Fruit fly (Drosophila melanogaster): ENCODE measurements around the gene Nup154.
A peak's percentile ranks its signal among the peaks of the same experiment; 100 is the strongest.

Nup154 gene

DNA sequence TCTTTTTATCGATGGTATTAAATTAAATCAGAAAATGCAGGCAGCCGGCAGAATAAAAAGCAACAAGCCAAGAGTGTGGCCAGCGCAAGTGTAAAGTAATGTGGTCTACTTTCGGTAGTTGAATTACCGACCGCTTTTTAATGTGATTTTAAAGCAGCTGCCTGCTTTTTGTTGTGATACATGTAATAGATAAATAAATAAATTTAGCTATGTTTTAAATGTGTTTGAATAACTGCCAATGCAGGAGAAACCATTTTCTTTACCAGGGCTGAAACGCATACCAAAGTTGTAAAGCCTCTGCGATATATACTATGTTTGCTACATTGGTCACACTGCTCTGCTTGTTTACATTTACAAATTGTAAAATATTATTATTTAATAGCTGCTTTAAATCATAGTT, 34.5 kb upstream of the Nup154 start, which contains the start of the genes Tmem214 and YL-1 (continued):
- TF ChIP-seq CG33213 (GFP tag; optimal IDR thresholded peaks at IDR 0.05) (peak; percentile 10), Hmx (GFP tag; optimal IDR thresholded peaks at IDR 0.05) (no peak), Sin3A (optimal IDR thresholded peaks at IDR 0.05) (peak; percentile 69), NC2β (GFP tag; optimal IDR thresholded peaks at IDR 0.05) (peak; percentile 1), chn (GFP tag; optimal IDR thresholded peaks at IDR 0.05) (no peak), eyg (GFP tag; optimal IDR thresholded peaks at IDR 0.05) (no peak), CG1529 (GFP tag; optimal IDR thresholded peaks at IDR 0.05) (no peak), Eip74EF (GFP tag; optimal IDR thresholded peaks at IDR 0.05) (no peak), CG5180 (GFP tag; optimal IDR thresholded peaks at IDR 0.05) (no peak), CG12236 (GFP tag; optimal IDR thresholded peaks at IDR 0.05) (no peak), fu2 (GFP tag; optimal IDR thresholded peaks at IDR 0.05) (no peak), CG14860 (GFP tag; IDR thresholded peaks at IDR 0.05; ENCODE audit: partially characterized antibody) (0 out of 3 replicates have a peak, but pooled peaks have one; percentile 23), cg (GFP tag; optimal IDR thresholded peaks at IDR 0.05) (no peak), CG14014 (GFP tag; IDR thresholded peaks at IDR 0.05) (no peak), CG8359 (GFP tag; optimal IDR thresholded peaks at IDR 0.05; ENCODE audit: borderline replicate concordance) (no peak), CG2712 (tag; optimal IDR thresholded peaks at IDR 0.05) (peak; percentile 44), sc (optimal IDR thresholded peaks at IDR 0.05) (no peak), sc (GFP tag; optimal IDR thresholded peaks at IDR 0.05) (no peak), gem (tag; optimal IDR thresholded peaks at IDR 0.05) (peak; percentile 20), Atf3 (GFP tag; optimal IDR thresholded peaks at IDR 0.05) (no peak), Jarid2 (GFP tag; optimal IDR thresholded peaks at IDR 0.05) (no peak), sisA (GFP tag; IDR thresholded peaks at IDR 0.05) (no peak), unc-4 (GFP tag; IDR thresholded peaks at IDR 0.05; ENCODE audit: partially characterized antibody) (peak; percentile 66), MESR4 (GFP tag; optimal IDR thresholded peaks at IDR 0.05) (peak; percentile 22), kni (GFP tag; optimal IDR thresholded peaks at IDR 0.05) (peak; percentile 88), emc (GFP tag; optimal IDR thresholded peaks at IDR 0.05) (no peak), Taf1 (GFP tag; IDR thresholded peaks at IDR 0.05) (no peak), ind (GFP tag; optimal IDR thresholded peaks at IDR 0.05) (no peak), Adf1 (GFP tag; IDR thresholded peaks at IDR 0.05) (no peak), pnt (GFP tag; optimal IDR thresholded peaks at IDR 0.05) (no peak), sna (GFP tag; IDR thresholded peaks at IDR 0.05; ENCODE audit: partially characterized antibody) (peak; percentile 57; the same call in 1 of the 2 replicates), da (GFP tag; optimal IDR thresholded peaks at IDR 0.05) (no peak), az2 (GFP tag; optimal IDR thresholded peaks at IDR 0.05) (no peak), CG2120 (GFP tag; optimal IDR thresholded peaks at IDR 0.05) (peak; percentile 6), sens (GFP tag) (peak; percentile 79), p53 (GFP tag; optimal IDR thresholded peaks at IDR 0.05) (no peak), nerfin-2 (GFP tag; IDR thresholded peaks at IDR 0.05; ENCODE audit: partially characterized antibody) (no peak), CG11560 (tag; IDR thresholded peaks at IDR 0.05) (no peak), CG8924 (tag; optimal IDR thresholded peaks at IDR 0.05) (peak; percentile 39), pfk (GFP tag; optimal IDR thresholded peaks at IDR 0.05) (no peak), CG9215 (GFP tag; IDR thresholded peaks at IDR 0.05) (no peak), CG9797 (GFP tag; optimal IDR thresholded peaks at IDR 0.05) (peak; percentile 90), Hr39 (optimal IDR thresholded peaks at IDR 0.05) (no peak), CG1603 (tag; optimal IDR thresholded peaks at IDR 0.05) (peak; percentile 38), btn (GFP tag; optimal IDR thresholded peaks at IDR 0.05) (no peak), CG2116 (GFP tag; optimal IDR thresholded peaks at IDR 0.05) (peak; percentile 45), CG33557 (GFP tag; optimal IDR thresholded peaks at IDR 0.05) (no peak), CG17385 (GFP tag; optimal IDR thresholded peaks at IDR 0.05) (no peak), CG15601 (tag; optimal IDR thresholded peaks at IDR 0.05) (peak; percentile 2), CG42726 (GFP tag; IDR thresholded peaks at IDR 0.05; ENCODE audit: partially characterized antibody) (0 out of 2 replicates have a peak, but pooled peaks have one; percentile 6), CG30020 (tag; optimal IDR thresholded peaks at IDR 0.05) (peak; percentile 53), CG4617 (GFP tag; optimal IDR thresholded peaks at IDR 0.05; ENCODE audit: borderline replicate concordance) (peak; percentile 95)
